Fruit fly (Drosophila melanogaster) Kc167 (cell line): ENCODE data around the gene agt.

Experiments used
- Myc ChIP-seq: fragments of >200 bp; optimal IDR thresholded peaks from 2 replicates; lab custom pipeline; 2017; ENCODE audit warnings: missing external identifiers
- Sin3A ChIP-seq: fragments of >200 bp; optimal IDR thresholded peaks from 2 replicates; lab custom pipeline; 2018; ENCODE audit warnings: missing external identifiers
- h ChIP-seq: fragments of >200 bp; optimal IDR thresholded peaks from 3 replicates; lab custom pipeline; 2018; ENCODE audit warnings: missing external identifiers
- insv ChIP-seq: fragments of >200 bp; optimal IDR thresholded peaks from 3 replicates; lab custom pipeline; 2018; ENCODE audit warnings: missing external identifiers
- psq ChIP-seq: fragments of >200 bp; optimal IDR thresholded peaks from 2 replicates; lab custom pipeline; 2017; ENCODE audit warnings: missing external identifiers
- ttk ChIP-seq: sonication (Bioruptor generic); optimal IDR thresholded peaks from 2 replicates; lab custom pipeline; 2017; ENCODE audit warnings: missing external identifiers

The agt gene

DNA sequence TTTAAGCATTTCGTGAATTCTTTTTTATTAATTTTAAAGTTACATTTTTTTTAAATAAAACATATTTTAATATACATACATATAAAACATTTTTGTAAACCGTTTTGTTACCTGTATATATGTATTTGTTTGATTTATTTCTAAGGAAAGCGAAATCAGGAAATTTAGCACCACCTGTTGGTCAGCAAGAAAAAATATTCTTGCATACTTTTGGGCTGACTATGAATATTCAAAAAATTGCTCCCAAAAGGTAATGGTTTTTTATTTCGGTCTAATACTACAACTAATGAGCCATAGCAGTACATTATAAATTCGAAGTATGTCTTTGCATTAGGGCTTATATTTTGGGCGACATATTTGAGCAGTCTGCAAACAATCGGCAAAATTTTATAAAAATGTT is 23.8 kb upstream of the agt start:
- TF ChIP-seq Myc = no peak
- no peak for TF ChIP-seq h (lab: Kevin White, UChicago)
- no peak for TF ChIP-seq insv (lab: Kevin White, UChicago)
- no peak for TF ChIP-seq Sin3A
- no peak for TF ChIP-seq psq (lab: Kevin White, UChicago)
- no peak for TF ChIP-seq ttk (lab: Kevin White, UChicago)

DNA sequence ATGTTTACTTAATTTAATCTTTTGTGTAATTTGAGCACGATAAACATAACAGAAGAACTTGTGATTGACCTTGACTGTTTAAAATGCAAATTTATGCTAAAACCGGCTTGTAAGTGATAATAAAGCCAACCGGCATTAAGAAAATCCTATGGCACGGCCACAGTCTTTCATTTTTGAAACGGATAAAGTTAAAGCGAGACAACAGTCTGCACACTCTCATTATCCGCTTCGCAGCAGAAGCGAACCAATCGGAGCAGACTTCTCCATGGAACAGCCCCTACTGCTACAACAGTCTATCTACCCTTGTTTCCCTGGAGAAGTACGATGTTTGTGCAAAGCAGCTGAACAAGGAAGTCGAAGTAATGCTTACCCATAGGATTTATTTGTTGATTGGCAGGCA is 23.2 kb upstream of the agt start:
- TF ChIP-seq h (lab: Kevin White, UChicago) (no peak), insv (lab: Kevin White, UChicago) (no peak), ttk (lab: Kevin White, UChicago) (no peak), Sin3A (no peak), Myc (no peak), psq (lab: Kevin White, UChicago) (no peak)

DNA sequence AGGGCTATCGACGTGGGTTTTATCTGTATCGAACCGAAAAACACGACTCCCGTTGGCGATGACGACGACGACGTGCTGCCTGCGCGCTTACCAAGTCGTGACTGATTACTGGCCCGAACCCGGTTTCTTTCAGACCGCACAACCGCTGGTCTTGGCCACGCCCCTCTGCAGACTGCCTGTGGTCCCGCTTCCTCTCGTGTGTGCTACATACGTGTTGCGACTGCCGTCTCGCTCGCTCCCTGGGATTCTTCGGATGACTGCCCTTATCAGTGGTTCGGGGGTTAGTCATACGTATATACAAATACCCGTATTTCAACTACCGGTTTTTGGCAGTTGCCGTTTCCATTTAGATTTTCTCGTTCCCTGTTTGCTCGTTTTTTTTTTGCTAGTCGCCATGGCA is 18.6 kb upstream of the agt start, which contains the start of gene lab:
Gene lab, minus strand, starts transcription at position 111 of the 400 bp plus-strand sequence.
- no peak for TF ChIP-seq ttk (lab: Kevin White, UChicago)
- TF ChIP-seq h (lab: Kevin White, UChicago) = no peak
- TF ChIP-seq Sin3A = no peak
- no peak for TF ChIP-seq Myc
- TF ChIP-seq insv (lab: Kevin White, UChicago) = no peak
- TF ChIP-seq psq (lab: Kevin White, UChicago) = no peak

DNA sequence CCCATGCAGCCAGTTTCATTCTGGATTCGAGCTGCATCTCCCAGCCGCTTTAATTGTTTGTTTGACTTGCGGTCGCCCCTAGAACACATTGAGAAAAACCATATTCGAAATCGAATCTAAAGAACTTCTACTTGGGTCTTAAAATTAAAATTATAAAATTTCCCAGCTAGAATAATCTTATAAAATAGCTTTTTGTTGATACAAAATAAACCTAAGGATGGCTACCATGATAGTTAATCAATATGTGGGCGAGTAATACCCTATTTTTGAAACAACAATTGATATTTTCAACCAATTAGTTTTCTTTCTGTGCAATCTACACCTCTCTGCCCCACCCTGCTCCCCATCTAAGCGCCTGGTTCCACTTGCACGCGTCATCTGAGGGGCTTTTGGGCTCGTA is 14.6 kb upstream of the agt start:
- TF ChIP-seq psq (lab: Kevin White, UChicago) (no peak), ttk (lab: Kevin White, UChicago) (no peak), Sin3A (no peak), insv (lab: Kevin White, UChicago) (no peak), Myc (no peak), h (lab: Kevin White, UChicago) (no peak)

DNA sequence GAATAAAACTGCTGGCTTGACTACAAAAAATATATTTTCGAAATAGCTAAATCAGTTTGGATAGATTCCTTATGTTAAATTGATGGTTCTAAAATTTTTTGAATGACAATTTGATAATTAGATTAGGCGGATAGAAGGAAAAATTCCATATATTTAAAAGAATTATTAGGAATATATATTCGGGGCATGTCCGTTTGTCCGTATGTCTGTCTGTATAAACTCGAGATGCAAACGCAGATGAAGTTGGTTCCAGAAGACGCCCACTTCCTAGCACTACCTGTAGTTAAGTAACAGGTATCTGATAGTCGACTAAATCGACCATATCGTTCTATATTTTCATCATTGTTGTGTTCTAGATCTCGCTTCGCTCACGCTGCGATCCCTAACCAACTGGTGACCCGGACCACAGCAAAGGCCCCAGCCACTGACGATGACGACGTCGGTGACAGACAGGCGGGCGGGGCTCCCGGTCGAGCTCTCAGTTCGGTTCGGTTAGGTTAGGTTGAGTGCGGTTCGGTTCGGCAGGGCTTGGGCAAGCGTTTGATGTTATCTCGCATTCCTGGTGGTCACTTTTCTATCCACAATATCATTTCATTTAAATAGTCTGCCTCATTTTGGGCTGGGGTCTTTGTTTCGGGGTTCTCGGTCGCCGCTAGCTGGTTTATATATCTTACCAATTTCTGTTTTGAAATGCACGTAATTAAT is 12.6 kb upstream of the agt start:
- TF ChIP-seq psq (lab: Kevin White, UChicago) (no peak), Sin3A (no peak), Myc (no peak), ttk (lab: Kevin White, UChicago) (no peak), insv (lab: Kevin White, UChicago) (no peak)

DNA sequence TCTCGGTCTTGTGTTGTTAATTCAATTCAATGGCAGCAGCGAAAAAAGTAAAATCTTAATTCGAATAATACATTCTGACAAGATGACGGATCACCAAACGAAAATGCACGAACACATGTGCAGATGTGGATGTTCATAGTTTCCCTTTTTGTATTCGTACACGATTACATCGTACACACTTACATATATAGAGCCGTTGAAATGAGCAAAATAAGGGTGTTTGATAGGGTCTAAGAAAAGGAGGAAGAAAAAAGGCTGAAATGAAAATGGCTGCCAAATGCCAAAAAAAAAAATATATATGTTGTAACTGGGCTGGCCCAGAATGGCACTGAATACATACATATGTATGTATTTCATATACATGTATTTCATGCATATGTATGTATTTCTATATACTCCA is 8.3 kb upstream of the agt start:
- TF ChIP-seq insv (lab: Kevin White, UChicago) = no peak
- TF ChIP-seq psq (lab: Kevin White, UChicago) = no peak
- no peak for TF ChIP-seq h (lab: Kevin White, UChicago)
- no peak for TF ChIP-seq Myc
- no peak for TF ChIP-seq Sin3A

DNA sequence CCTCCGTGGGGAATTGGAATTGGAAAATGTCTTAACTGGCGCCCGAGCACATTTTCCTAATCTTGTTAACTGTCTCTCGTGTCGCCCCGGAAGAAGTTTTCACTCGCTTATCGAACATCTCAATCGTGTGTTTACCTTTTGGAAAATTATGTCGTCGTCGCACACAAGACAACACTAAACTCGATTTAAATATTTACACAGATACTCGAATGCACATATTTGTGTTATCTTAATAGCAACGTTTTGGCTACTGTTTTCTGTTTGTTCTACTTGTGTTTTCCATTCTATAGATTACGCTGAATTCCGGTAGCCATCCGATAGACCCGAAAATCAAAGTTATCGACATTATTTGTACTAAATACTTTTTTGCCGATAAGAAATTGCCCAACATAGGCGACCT is 7.3 kb upstream of the agt start:
- TF ChIP-seq h (lab: Kevin White, UChicago) (no peak), psq (lab: Kevin White, UChicago) (no peak), insv (lab: Kevin White, UChicago) (no peak), ttk (lab: Kevin White, UChicago) (no peak), Myc (no peak), Sin3A (no peak)

DNA sequence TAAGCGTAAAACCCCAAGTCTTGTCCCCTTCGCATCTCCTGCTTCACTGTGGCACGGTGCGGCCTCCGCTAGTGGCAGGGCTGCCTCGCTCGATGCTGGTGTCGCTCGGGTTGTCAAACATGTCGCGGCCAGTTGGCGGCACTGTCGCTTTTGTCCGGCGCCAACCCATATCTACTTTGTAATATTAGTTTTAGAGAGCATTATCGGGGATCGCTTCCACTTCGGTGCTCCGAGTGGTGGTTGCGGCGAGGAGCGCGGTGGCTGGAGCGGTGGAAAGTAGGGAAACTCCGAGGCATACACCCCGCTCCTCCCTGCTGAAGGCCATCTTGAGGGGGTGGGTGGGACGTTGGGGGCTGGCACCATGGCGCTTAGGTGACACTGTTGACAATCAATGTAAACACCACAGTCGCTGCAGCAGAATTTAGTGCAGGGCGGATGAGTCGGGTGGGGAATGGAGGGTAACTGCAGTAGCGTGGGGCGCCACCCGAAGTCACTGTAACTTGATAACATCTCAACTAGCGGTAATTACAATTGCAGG is 5.3 kb upstream of the agt start:
- no peak for TF ChIP-seq insv (lab: Kevin White, UChicago)
- TF ChIP-seq Myc = no peak
- no peak for TF ChIP-seq h (lab: Kevin White, UChicago)
- TF ChIP-seq psq (lab: Kevin White, UChicago) = no peak
- no peak for TF ChIP-seq Sin3A
- TF ChIP-seq ttk (lab: Kevin White, UChicago) = no peak

DNA sequence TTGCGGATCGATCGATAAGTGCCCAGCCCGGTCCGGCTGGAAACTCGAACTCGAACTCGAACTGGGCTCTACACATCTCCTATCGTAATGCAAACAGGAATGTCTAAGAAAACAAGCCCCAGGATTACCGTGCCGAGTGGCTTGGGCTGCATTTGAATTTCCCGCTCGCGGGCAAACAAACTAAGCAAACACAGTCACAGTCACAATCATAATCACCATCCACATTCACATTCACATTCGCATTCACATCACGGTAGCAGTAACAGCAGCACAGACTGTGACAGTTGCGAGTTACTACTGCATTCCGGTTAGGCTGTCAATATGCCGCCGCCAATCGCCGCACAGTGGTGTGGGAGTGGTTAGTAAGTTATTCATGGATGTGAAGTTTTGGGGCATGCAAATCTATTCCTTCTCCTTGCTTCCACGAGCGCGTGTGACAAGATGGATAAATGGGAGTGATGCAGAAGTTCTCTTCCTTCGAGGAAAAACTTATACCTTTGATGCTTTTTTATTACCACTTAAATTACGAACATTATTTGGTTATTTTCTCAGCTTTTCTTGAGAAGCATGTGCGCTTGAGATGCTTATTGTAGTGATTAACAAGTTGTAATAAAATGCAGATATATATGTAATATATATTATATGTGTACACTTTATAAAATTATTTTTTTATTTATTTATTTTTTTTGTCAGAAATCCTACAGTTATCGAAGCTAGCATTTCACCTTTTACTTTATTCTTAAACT is 4.6 kb upstream of the agt start:
- TF ChIP-seq ttk (lab: Kevin White, UChicago) = no peak
- TF ChIP-seq insv (lab: Kevin White, UChicago) = no peak
- TF ChIP-seq psq (lab: Kevin White, UChicago) = no peak
- TF ChIP-seq Myc = no peak
- TF ChIP-seq Sin3A = no peak
- no peak for TF ChIP-seq h (lab: Kevin White, UChicago)

DNA sequence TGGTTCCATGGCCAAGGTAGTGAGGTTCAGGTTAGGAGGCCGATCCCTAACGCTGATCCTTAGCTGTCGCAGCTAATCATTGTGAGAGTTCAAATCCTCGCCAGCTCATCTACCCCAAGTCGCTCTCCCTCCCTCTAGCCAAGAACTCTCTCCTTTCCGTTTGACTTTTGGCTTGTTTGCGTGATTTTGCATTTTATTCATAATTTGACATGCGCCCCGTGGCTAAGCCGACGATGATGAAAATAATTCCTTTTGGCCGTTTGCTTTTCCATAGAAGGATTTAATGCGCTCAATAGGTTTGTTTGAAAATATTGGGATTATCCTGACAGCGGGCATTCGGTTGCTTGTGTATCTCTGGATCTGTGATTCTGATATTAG is 3.4 kb upstream of the agt start:
- TF ChIP-seq h (lab: Kevin White, UChicago) (no peak), ttk (lab: Kevin White, UChicago) (no peak), Sin3A (no peak), insv (lab: Kevin White, UChicago) (no peak), psq (lab: Kevin White, UChicago) (no peak), Myc (no peak)

DNA sequence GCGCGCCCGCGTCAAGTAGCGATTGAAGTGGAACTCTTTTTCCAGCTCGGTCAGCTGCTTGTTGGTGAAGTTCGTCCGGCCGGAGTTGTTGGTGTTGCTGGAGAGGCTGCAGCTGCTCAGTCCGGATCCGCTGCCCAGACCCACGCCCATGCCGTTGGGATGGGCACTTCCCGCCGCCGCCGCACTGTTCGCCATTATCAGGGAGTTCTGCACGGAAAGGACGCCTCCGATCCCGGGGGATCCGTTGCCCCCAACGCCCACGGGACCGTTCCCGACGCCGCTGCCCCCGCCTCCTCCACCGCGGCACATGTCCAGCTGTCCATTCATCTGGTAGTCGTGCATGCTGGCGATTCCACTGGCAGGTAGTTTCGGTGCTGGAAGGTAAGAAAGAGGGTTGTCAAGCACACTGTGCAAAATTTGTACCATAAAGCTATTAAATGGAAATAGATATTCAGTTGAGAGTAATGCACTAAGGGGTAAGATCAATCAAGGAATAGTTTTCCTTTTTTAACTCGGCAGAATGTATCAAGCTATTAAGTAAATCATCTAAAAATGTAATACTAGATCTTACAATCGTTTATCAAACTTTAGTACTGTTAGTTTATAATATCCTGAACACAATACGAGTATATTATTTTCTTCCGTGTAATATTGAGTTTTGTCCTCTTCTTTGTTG is 2.9 kb upstream of the agt start:
- no peak for TF ChIP-seq h (lab: Kevin White, UChicago)
- no peak for TF ChIP-seq Sin3A
- no peak for TF ChIP-seq Myc
- no peak for TF ChIP-seq psq (lab: Kevin White, UChicago)
- no peak for TF ChIP-seq insv (lab: Kevin White, UChicago)
- no peak for TF ChIP-seq ttk (lab: Kevin White, UChicago)
